Fruit fly (Drosophila melanogaster): Measurements from ENCODE around the gene Ada2b.

DNA sequence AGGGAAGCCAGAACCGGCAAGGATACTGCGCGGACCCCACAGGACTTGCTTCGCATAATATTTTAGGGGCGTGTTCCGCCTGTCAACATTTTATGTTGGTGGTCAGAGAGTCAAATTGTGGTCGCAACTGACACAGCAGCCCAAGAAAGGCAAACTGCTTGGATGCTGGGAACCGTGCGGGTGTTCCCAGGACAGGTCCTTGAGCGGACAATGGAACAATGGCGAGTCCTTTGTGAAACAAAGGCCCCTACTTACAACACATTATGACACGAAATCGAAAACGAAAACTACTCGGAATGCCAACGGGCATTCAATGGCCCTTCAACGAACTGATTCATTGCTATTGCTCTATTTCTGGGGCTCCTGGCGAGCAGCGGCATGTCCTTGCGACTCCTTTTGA lies 43.9 kb upstream of the Ada2b start:
- TF ChIP-seq h (optimal IDR thresholded peaks at IDR 0.05), result no peak
- no peak for TF ChIP-seq psq (optimal IDR thresholded peaks at IDR 0.05)
- no peak for TF ChIP-seq Sin3A (optimal IDR thresholded peaks at IDR 0.05)
- TF ChIP-seq ttk (optimal IDR thresholded peaks at IDR 0.05), result no peak
